Fruit fly (Drosophila melanogaster) whole organism, pupa: ENCODE data around the gene Tps1.

Experiments used
- CG34367 ChIP-seq: fragments of 200-800 bp; sonication (Bioruptor generic); optimal IDR thresholded peaks from 2 replicates; lab custom pipeline; 2018; ENCODE audit warnings: missing biosample characterization, mild to moderate bottlenecking, missing genetic modification characterization
- CG8301 ChIP-seq: fragments of 200-800 bp; sonication (Bioruptor generic); optimal IDR thresholded peaks from 2 replicates; lab custom pipeline; 2018; ENCODE audit warnings: missing biosample characterization, mild to moderate bottlenecking, missing genetic modification characterization
- Snoo ChIP-seq: fragments of 200-800 bp; sonication (Bioruptor generic); optimal IDR thresholded peaks from 3 replicates; lab custom pipeline; 2017; ENCODE audit warnings: missing biosample characterization, mild to moderate bottlenecking, missing genetic modification characterization, inconsistent platforms
- gl ChIP-seq: fragments of 200-800 bp; sonication (Bioruptor generic); optimal IDR thresholded peaks from 2 replicates; lab custom pipeline; 2018; ENCODE audit warnings: missing biosample characterization, mild to moderate bottlenecking, missing genetic modification characterization

DNA sequence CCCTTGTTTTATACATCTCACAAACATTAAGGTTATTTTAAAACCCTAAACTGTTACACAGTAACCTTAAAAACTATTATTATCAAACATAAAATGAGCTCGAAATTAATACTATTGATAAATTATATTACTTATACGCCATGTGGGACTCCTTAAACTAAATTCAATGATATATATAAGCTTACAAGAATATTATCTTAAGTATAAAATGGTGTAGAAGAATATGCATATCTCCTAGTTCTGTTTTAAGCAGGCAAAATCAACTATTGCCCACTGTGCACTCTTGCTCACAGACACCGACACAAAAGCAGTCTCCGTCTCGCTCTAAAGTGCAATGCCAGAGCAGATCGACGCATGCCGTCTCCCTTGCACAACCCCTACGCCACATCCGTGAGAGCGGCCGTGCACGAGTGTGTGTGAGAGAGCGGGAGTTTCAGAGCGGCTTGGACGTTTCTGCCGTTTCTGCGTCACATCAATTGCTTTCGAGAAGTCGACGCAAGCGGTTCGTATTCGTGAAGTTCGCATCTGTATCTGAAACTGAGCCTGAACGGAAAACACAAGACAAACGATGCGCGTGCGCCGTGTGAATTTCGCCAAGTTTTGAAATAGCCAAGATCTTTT lies 16.5 kb upstream of the Tps1 start:
- peak; percentile 15 for TF ChIP-seq CG34367 (tag; lab: Kevin White, UChicago)
- TF ChIP-seq Snoo (tag; lab: Kevin White, UChicago), result peak; percentile 59
- TF ChIP-seq CG8301 (tag; lab: Kevin White, UChicago), result peak; percentile 14
- peak; percentile 38 for TF ChIP-seq gl (tag; lab: Kevin White, UChicago)
